Worm (Caenorhabditis elegans): ENCODE measurements around the gene npr-40.

Gene npr-40

DNA sequence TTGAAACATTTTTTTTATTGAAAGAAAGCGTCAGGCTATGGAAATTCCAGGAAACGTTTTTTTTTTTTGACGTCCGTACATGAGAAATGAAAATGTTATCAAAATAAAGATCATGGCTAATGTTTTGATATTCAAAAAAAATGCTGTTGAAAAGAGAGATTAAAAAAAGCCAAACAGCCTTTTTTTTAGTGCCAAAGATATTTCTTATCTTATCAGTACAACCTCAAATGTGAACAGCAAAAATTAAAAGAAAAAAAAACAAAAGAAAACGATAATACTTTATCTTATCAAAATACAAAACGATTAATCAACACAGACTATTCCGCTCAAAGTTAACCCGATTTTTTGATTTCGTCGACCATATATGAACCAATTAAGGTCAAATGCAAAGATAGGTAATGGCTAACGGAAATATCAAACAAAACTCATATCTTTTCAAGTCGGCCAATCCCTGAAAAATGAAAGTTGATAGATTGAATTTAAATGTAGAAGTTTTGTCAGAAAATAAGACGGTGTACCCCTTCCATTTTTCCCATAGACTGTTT, 11.3 kb upstream of the npr-40 start:
- TF ChIP-seq unc-98 (GFP tag; IDR thresholded peaks at IDR 0.05) (no peak), elt-3 (tag; optimal IDR thresholded peaks at IDR 0.05) (peak in 2 of 6 experiments; percentile 29 to 61), nhr-28 (tag; optimal IDR thresholded peaks at IDR 0.05) (no peak), blmp-1 (tag; optimal IDR thresholded peaks at IDR 0.05) (peak; percentile 53)

DNA sequence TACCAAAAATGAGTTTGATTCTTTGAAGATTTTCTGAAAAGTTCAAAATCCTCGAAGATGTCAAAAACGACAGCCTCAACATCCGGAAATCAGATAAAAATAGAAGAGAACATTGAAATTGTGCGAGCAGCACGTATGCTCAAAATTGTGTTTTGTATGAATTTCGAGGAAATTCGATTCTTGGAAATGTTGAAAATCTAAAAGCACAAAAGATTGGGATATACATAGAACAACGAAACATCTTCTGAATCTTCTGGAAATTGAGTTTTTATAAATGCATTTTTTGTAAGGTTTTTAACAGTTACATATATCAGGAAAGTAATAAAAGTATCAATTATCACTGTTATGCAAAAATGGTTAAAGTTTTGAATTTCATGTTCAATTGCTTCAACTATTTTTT, 7.9 kb upstream of the npr-40 start:
- TF ChIP-seq fkh-10 (GFP tag; optimal IDR thresholded peaks at IDR 0.05) (peak; percentile 50), mdl-1 (tag; optimal IDR thresholded peaks at IDR 0.05) (no peak)

DNA sequence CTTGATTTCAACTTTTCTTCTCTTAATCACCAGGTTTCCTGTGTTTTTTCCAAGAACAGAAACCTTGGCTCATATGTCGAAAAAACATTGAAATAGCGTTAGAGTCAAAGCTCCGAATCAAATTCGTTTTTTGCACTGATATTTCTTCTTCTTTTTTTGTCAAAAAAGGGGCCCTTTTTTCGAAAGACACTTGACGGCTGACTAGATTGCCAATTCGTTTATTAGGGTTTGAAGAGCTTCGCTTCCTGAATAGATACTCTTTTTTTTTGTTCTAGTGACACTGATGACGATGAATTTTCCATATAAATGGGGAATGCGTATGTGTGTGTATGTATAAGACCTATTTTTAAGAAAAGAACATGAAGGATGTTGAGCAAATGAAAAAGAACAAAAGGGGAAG, 1.9 kb upstream of the npr-40 start:
- TF ChIP-seq vab-15 (tag; optimal IDR thresholded peaks at IDR 0.05) (no peak), lin-14 (GFP tag; optimal IDR thresholded peaks at IDR 0.05) (peak; percentile 33), hlh-17 (GFP tag; optimal IDR thresholded peaks at IDR 0.05; ENCODE audit: borderline replicate concordance) (no peak), snpc-4 (tag; optimal IDR thresholded peaks at IDR 0.05) (no peak), sup-37 (GFP tag; optimal IDR thresholded peaks at IDR 0.05) (no peak), fkh-10 (GFP tag; optimal IDR thresholded peaks at IDR 0.05) (peak; percentile 83), efl-1 (optimal IDR thresholded peaks at IDR 0.05) (no peak), efl-1 (GFP tag; optimal IDR thresholded peaks at IDR 0.05 in 1 of 2) (peak in 1 of 2 experiments; percentile 62), nhr-90 (tag; optimal IDR thresholded peaks at IDR 0.05; ENCODE audit: poor library complexity) (no peak), zip-4 (GFP tag; optimal IDR thresholded peaks at IDR 0.05) (no peak), nhr-84 (tag; optimal IDR thresholded peaks at IDR 0.05) (no peak), C16A3.4 (tag; optimal IDR thresholded peaks at IDR 0.05) (no peak)

DNA sequence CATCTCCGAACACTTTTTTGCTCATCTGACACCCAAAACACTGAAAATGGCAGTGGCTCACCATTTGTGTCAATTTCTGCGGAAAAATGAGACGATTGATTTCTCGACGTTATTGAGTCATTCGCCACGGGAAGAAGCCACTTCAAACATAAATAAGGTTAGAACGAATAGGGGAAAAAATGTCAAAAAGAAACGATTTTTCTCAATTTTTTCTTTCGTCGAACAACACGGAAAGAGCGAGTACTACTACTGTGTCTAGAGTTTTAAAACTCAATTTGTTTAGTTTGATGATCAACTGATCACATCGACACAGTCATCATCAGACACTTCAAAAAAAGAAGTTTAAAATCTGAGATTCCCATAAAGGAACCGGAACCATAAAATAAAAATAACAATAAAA, 2.2 kb downstream of the npr-40 start:
- no peak for TF ChIP-seq aly-2 (tag; optimal IDR thresholded peaks at IDR 0.05)
- no peak for TF ChIP-seq nhr-20 (tag; optimal IDR thresholded peaks at IDR 0.05)
- TF ChIP-seq fkh-10 (GFP tag; optimal IDR thresholded peaks at IDR 0.05): peak; percentile 78
- no peak for TF ChIP-seq nhr-12 (tag; optimal IDR thresholded peaks at IDR 0.05)

DNA sequence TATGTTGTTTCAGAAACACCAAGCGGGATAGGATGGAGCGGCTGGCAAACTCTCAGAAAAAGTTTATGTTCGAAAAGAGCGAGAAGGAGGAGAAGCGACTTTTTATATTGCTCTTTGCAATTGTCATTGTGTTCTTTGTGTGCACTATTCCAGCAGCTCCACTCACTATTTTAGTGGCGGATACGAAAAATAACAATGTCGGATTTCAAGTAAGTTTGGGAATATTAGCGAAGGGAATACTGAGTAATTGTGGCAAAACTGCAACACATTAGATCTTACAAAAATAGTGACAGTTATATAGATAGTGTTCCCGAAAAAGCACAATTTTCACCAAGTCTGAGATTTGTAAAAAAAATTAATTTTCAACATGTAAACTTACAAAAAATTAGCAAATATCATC, 4.1 kb downstream of the npr-40 start:
- TF ChIP-seq tbx-2 (tag; optimal IDR thresholded peaks at IDR 0.05) (no peak), unc-86 (tag; optimal IDR thresholded peaks at IDR 0.05) (no peak), nhr-76 (tag; optimal IDR thresholded peaks at IDR 0.05) (no peak), nhr-84 (tag; optimal IDR thresholded peaks at IDR 0.05) (no peak), aly-2 (tag; optimal IDR thresholded peaks at IDR 0.05) (no peak), lin-14 (GFP tag; optimal IDR thresholded peaks at IDR 0.05) (no peak), snu-23 (GFP tag; optimal IDR thresholded peaks at IDR 0.05) (no peak), mab-9 (GFP tag; IDR thresholded peaks at IDR 0.05) (no peak), unc-98 (GFP tag; IDR thresholded peaks at IDR 0.05) (no peak), rnt-1 (tag; optimal IDR thresholded peaks at IDR 0.05) (no peak), hlh-4 (tag; optimal IDR thresholded peaks at IDR 0.05) (no peak), ceh-90 (tag; optimal IDR thresholded peaks at IDR 0.05) (no peak), isw-1 (GFP tag; IDR thresholded peaks at IDR 0.05) (no peak)

DNA sequence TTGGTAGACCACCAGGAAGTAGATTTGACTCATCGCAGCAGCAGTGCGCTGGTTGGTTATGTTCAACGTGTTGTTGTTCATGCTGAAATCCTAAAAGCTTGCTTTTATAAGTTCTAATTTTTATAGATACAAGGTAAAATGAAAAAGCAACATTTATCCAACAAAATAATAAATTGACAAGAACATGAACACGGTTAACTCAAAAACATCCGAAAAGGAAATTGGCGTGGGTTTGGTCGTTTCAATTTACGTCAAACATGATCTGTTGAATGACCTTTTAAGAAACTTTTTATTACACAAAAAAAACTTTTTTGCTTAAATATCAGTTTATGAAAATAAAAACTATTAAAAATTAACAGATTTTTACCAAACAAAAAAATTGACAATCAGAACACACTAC, 10.2 kb downstream of the npr-40 start, which contains the start of gene ntr-2:
Gene ntr-2, minus strand, starts transcription at position 101 of the 400 bp plus-strand sequence.
- TF ChIP-seq ztf-11 (tag; optimal IDR thresholded peaks at IDR 0.05) (no peak), mdl-1 (tag; optimal IDR thresholded peaks at IDR 0.05) (no peak), lsy-2 (tag; optimal IDR thresholded peaks at IDR 0.05) (no peak), grh-1 (GFP tag; IDR thresholded peaks at IDR 0.05) (no peak)

Measured in whole organism, L1 larva.